ENCODE assay signal across 1 fruit fly cellular context in genomic region chr3R:10849515-10849973, dm6.
TF ChIP-seq lines count a peak whose summit lies in the region.

Gene CG42394 (plus strand): TSS chr3R:10849825.

TF ChIP-seq in whole organism, embryonic, 481 proteins besides CTCF, POLR2A, EP300 and RAD21 (continued from another document and continues in another):
- TF ChIP-seq seq (GFP tag; IDR thresholded peaks at IDR 0.05; lab: Robert Waterston, UW) (peak; percentile 93), CG5953 (GFP tag; IDR thresholded peaks at IDR 0.05; lab: Robert Waterston, UW) (peak; percentile 87), nerfin-2 (GFP tag; IDR thresholded peaks at IDR 0.05; lab: Robert Waterston, UW; ENCODE audit: partially characterized antibody) (peak; percentile 39), Antp (GFP tag; optimal IDR thresholded peaks at IDR 0.05; lab: Kevin White, UChicago) (peak; percentile 44), gfzf (GFP tag; optimal IDR thresholded peaks at IDR 0.05; lab: Kevin White, UChicago) (no peak), bigmax (GFP tag; optimal IDR thresholded peaks at IDR 0.05; lab: Kevin White, UChicago) (peak; percentile 48), BEAF-32 (GFP tag; optimal IDR thresholded peaks at IDR 0.05; lab: Kevin White, UChicago) (no peak), CG2116 (GFP tag; optimal IDR thresholded peaks at IDR 0.05; lab: Kevin White, UChicago) (peak; percentile 76), zen (tag; optimal IDR thresholded peaks at IDR 0.05; lab: Kevin White, UChicago) (peak; percentile 97), crp (GFP tag; optimal IDR thresholded peaks at IDR 0.05; lab: Kevin White, UChicago) (peak in 1 of 2 experiments; percentile 51), nerfin-1 (tag; optimal IDR thresholded peaks at IDR 0.05; lab: Kevin White, UChicago) (peak; percentile 92), cas (GFP tag; IDR thresholded peaks at IDR 0.05; lab: Robert Waterston, UW) (peak; percentile 90), usp (GFP tag; optimal IDR thresholded peaks at IDR 0.05; lab: Kevin White, UChicago) (no peak), CG1024 (GFP tag; IDR thresholded peaks at IDR 0.05; lab: Robert Waterston, UW) (peak; percentile 90), Atf-2 (GFP tag; optimal IDR thresholded peaks at IDR 0.05; lab: Kevin White, UChicago) (peak; percentile 58), Hr78 (GFP tag; optimal IDR thresholded peaks at IDR 0.05; lab: Kevin White, UChicago) (peak in 1 of 2 experiments; percentile 85), D19B (GFP tag; optimal IDR thresholded peaks at IDR 0.05; lab: Kevin White, UChicago) (peak; percentile 91), run (tag; optimal IDR thresholded peaks at IDR 0.05; lab: Kevin White, UChicago) (peak; percentile 80), Opbp (GFP tag; IDR thresholded peaks at IDR 0.05; lab: Robert Waterston, UW; ENCODE audit: partially characterized antibody) (no peak), tap (tag; optimal IDR thresholded peaks at IDR 0.05; lab: Kevin White, UChicago) (peak; percentile 90), CG11456 (GFP tag; IDR thresholded peaks at IDR 0.05; lab: Robert Waterston, UW) (peak; percentile 94), Sox102F (GFP tag; optimal IDR thresholded peaks at IDR 0.05; lab: Kevin White, UChicago) (peak; percentile 94), danr (GFP tag; IDR thresholded peaks at IDR 0.05; lab: Robert Waterston, UW) (peak; percentile 87), PHDP (tag; optimal IDR thresholded peaks at IDR 0.05; lab: Kevin White, UChicago) (peak; percentile 95), gce (GFP tag; IDR thresholded peaks at IDR 0.05; lab: Robert Waterston, UW) (peak; percentile 90), Gug (GFP tag; IDR thresholded peaks at IDR 0.05; lab: Robert Waterston, UW) (peak; percentile 84; the same call in 3 of the 4 replicates), CG17829 (tag; optimal IDR thresholded peaks at IDR 0.05; lab: Kevin White, UChicago) (peak; percentile 98), CG10543 (GFP tag; optimal IDR thresholded peaks at IDR 0.05; lab: Kevin White, UChicago) (peak; percentile 85), pita (GFP tag; optimal IDR thresholded peaks at IDR 0.05; lab: Kevin White, UChicago) (no peak), Nf-YA (GFP tag; IDR thresholded peaks at IDR 0.05; lab: Robert Waterston, UW) (peak; percentile 91), CG6654 (GFP tag; optimal IDR thresholded peaks at IDR 0.05; lab: Kevin White, UChicago) (peak; percentile 89), CG2889 (GFP tag; IDR thresholded peaks at IDR 0.05; lab: Robert Waterston, UW) (peak; percentile 88), CG10267 (tag; optimal IDR thresholded peaks at IDR 0.05; lab: Kevin White, UChicago) (peak; percentile 94), trh (GFP tag; optimal IDR thresholded peaks at IDR 0.05; lab: Kevin White, UChicago) (peak; percentile 90), CG3281 (GFP tag; optimal IDR thresholded peaks at IDR 0.05; lab: Kevin White, UChicago) (peak; percentile 98), CG30431 (GFP tag; optimal IDR thresholded peaks at IDR 0.05; lab: Kevin White, UChicago) (peak; percentile 90), Hand (GFP tag; optimal IDR thresholded peaks at IDR 0.05; lab: Kevin White, UChicago) (peak; percentile 92), CG12299 (tag; optimal IDR thresholded peaks at IDR 0.05; lab: Kevin White, UChicago) (peak; percentile 91), tin (GFP tag; optimal IDR thresholded peaks at IDR 0.05; lab: Kevin White, UChicago) (peak; percentile 95), nom (GFP tag; optimal IDR thresholded peaks at IDR 0.05; lab: Kevin White, UChicago) (peak; percentile 78), hbn (GFP tag; IDR thresholded peaks at IDR 0.05; lab: Robert Waterston, UW; ENCODE audit: partially characterized antibody) (no peak), Deaf1 (tag; optimal IDR thresholded peaks at IDR 0.05; lab: Kevin White, UChicago) (peak; percentile 86), CG33557 (GFP tag; optimal IDR thresholded peaks at IDR 0.05; lab: Kevin White, UChicago) (peak; percentile 89), CG6689 (GFP tag; IDR thresholded peaks at IDR 0.05; lab: Robert Waterston, UW) (peak; percentile 93), Abd-B (GFP tag; optimal IDR thresholded peaks at IDR 0.05; lab: Kevin White, UChicago) (peak; percentile 88), CG12659 (GFP tag; optimal IDR thresholded peaks at IDR 0.05; lab: Kevin White, UChicago) (peak; percentile 96), CG1603 (tag; optimal IDR thresholded peaks at IDR 0.05; lab: Kevin White, UChicago) (no peak), CG13424 (tag; optimal IDR thresholded peaks at IDR 0.05; lab: Kevin White, UChicago) (peak; percentile 95), bcd (GFP tag; optimal IDR thresholded peaks at IDR 0.05; lab: Kevin White, UChicago) (peak; percentile 97), scrt (GFP tag; optimal IDR thresholded peaks at IDR 0.05; lab: Kevin White, UChicago) (peak; percentile 90), CG11504 (tag; optimal IDR thresholded peaks at IDR 0.05; lab: Kevin White, UChicago) (peak; percentile 96), Oli (tag; optimal IDR thresholded peaks at IDR 0.05; lab: Kevin White, UChicago) (peak; percentile 95), CG11695 (GFP tag; IDR thresholded peaks at IDR 0.05; lab: Robert Waterston, UW) (peak; percentile 97), Drgx (GFP tag; IDR thresholded peaks at IDR 0.05; lab: Robert Waterston, UW) (peak; percentile 95), gro (GFP tag; optimal IDR thresholded peaks at IDR 0.05; lab: Kevin White, UChicago) (no peak), tll (GFP tag; optimal IDR thresholded peaks at IDR 0.05; lab: Kevin White, UChicago) (no peak), CG18599 (GFP tag; optimal IDR thresholded peaks at IDR 0.05; lab: Kevin White, UChicago) (peak; percentile 98), br (optimal IDR thresholded peaks at IDR 0.05; lab: Kevin White, UChicago) (no peak), Optix (GFP tag; IDR thresholded peaks at IDR 0.05; lab: Robert Waterston, UW) (peak; percentile 83), pnt (GFP tag; optimal IDR thresholded peaks at IDR 0.05; lab: Kevin White, UChicago) (peak; percentile 56), kni (GFP tag; optimal IDR thresholded peaks at IDR 0.05; lab: Kevin White, UChicago) (no peak), tx (GFP tag; optimal IDR thresholded peaks at IDR 0.05; lab: Kevin White, UChicago) (peak; percentile 17), CG10462 (GFP tag; optimal IDR thresholded peaks at IDR 0.05; lab: Kevin White, UChicago) (peak; percentile 89), CG12744 (GFP tag; optimal IDR thresholded peaks at IDR 0.05; lab: Kevin White, UChicago) (peak; percentile 43), Meics (GFP tag; optimal IDR thresholded peaks at IDR 0.05; lab: Kevin White, UChicago) (peak; percentile 97), ttk (GFP tag; IDR thresholded peaks at IDR 0.05; lab: Robert Waterston, UW) (peak; percentile 88), unc-4 (GFP tag; IDR thresholded peaks at IDR 0.05; lab: Robert Waterston, UW; ENCODE audit: partially characterized antibody) (0 out of 2 replicates have a peak, but pooled peaks have one; percentile 18), CG17568 (GFP tag; optimal IDR thresholded peaks at IDR 0.05; lab: Kevin White, UChicago) (no peak), Atf3 (GFP tag; optimal IDR thresholded peaks at IDR 0.05; lab: Kevin White, UChicago) (peak; percentile 44), CG12104 (GFP tag; optimal IDR thresholded peaks at IDR 0.05; lab: Kevin White, UChicago) (peak; percentile 96), CG10959 (GFP tag; IDR thresholded peaks at IDR 0.05; lab: Robert Waterston, UW) (peak; percentile 93), cato (GFP tag; optimal IDR thresholded peaks at IDR 0.05; lab: Kevin White, UChicago; ENCODE audit: borderline replicate concordance) (peak; percentile 84), HmgZ (tag; optimal IDR thresholded peaks at IDR 0.05; lab: Kevin White, UChicago) (peak; percentile 89), Myb (GFP tag; optimal IDR thresholded peaks at IDR 0.05; lab: Kevin White, UChicago) (peak; percentile 4), CG3838 (GFP tag; optimal IDR thresholded peaks at IDR 0.05; lab: Kevin White, UChicago) (peak; percentile 78), Camta (GFP tag; optimal IDR thresholded peaks at IDR 0.05; lab: Kevin White, UChicago) (peak; percentile 80), Ravus (GFP tag; IDR thresholded peaks at IDR 0.05; lab: Robert Waterston, UW) (peak; percentile 84), CG14965 (GFP tag; optimal IDR thresholded peaks at IDR 0.05; lab: Kevin White, UChicago; ENCODE audit: borderline replicate concordance) (no peak), CG9437 (GFP tag; optimal IDR thresholded peaks at IDR 0.05; lab: Kevin White, UChicago) (peak; percentile 90), toy (GFP tag; IDR thresholded peaks at IDR 0.05; lab: Robert Waterston, UW) (peak; percentile 87), Mrtf (GFP tag; IDR thresholded peaks at IDR 0.05; lab: Robert Waterston, UW) (peak; percentile 87), CG10209 (GFP tag; optimal IDR thresholded peaks at IDR 0.05; lab: Kevin White, UChicago) (peak; percentile 95), sug (tag; optimal IDR thresholded peaks at IDR 0.05; lab: Kevin White, UChicago) (no peak), TFAM (GFP tag; optimal IDR thresholded peaks at IDR 0.05; lab: Kevin White, UChicago) (peak; percentile 64), prd (optimal IDR thresholded peaks at IDR 0.05; lab: Kevin White, UChicago) (no peak), prd (GFP tag; IDR thresholded peaks at IDR 0.05; lab: Robert Waterston, UW) (peak; percentile 94), da (GFP tag; optimal IDR thresholded peaks at IDR 0.05; lab: Kevin White, UChicago) (no peak), CG14441 (GFP tag; IDR thresholded peaks at IDR 0.05; lab: Robert Waterston, UW) (peak; percentile 93), CG14050 (GFP tag; IDR thresholded peaks at IDR 0.05; lab: Robert Waterston, UW) (peak; percentile 92), z (GFP tag; IDR thresholded peaks at IDR 0.05; lab: Robert Waterston, UW) (no peak), sd (tag; optimal IDR thresholded peaks at IDR 0.05; lab: Kevin White, UChicago) (peak; percentile 72), fd64A (GFP tag; optimal IDR thresholded peaks at IDR 0.05; lab: Kevin White, UChicago) (peak; percentile 47), Mad (GFP tag; optimal IDR thresholded peaks at IDR 0.05; lab: Kevin White, UChicago) (peak; percentile 75), psq (GFP tag; optimal IDR thresholded peaks at IDR 0.05; lab: Kevin White, UChicago) (peak; percentile 72), Asciz (GFP tag; optimal IDR thresholded peaks at IDR 0.05; lab: Kevin White, UChicago) (peak; percentile 97), HHEX (GFP tag; optimal IDR thresholded peaks at IDR 0.05; lab: Kevin White, UChicago) (peak; percentile 94), Hsf (GFP tag; optimal IDR thresholded peaks at IDR 0.05; lab: Kevin White, UChicago) (peak; percentile 84), CG16779 (GFP tag; IDR thresholded peaks at IDR 0.05; lab: Robert Waterston, UW) (peak; percentile 83), Neu2 (GFP tag; optimal IDR thresholded peaks at IDR 0.05; lab: Kevin White, UChicago; ENCODE audit: borderline replicate concordance) (no peak), CG12236 (GFP tag; optimal IDR thresholded peaks at IDR 0.05; lab: Kevin White, UChicago) (peak; percentile 49), kah (GFP tag; optimal IDR thresholded peaks at IDR 0.05; lab: Kevin White, UChicago) (peak; percentile 89), CG17328 (GFP tag; IDR thresholded peaks at IDR 0.05; lab: Robert Waterston, UW) (peak; percentile 95), Lpt (GFP tag; optimal IDR thresholded peaks at IDR 0.05; lab: Kevin White, UChicago) (no peak), CG8359 (GFP tag; optimal IDR thresholded peaks at IDR 0.05; lab: Kevin White, UChicago; ENCODE audit: borderline replicate concordance) (peak; percentile 93), ap (GFP tag; IDR thresholded peaks at IDR 0.05; lab: Robert Waterston, UW) (peak; percentile 88), gsb (GFP tag; IDR thresholded peaks at IDR 0.05; lab: Robert Waterston, UW) (peak; percentile 87), YL-1 (GFP tag; optimal IDR thresholded peaks at IDR 0.05; lab: Kevin White, UChicago) (peak; percentile 80), CG10366 (GFP tag; IDR thresholded peaks at IDR 0.05; lab: Robert Waterston, UW) (peak; percentile 90), Six4 (GFP tag; optimal IDR thresholded peaks at IDR 0.05; lab: Kevin White, UChicago) (peak; percentile 95), Dref (GFP tag; IDR thresholded peaks at IDR 0.05; lab: Robert Waterston, UW) (no peak), sc (optimal IDR thresholded peaks at IDR 0.05; lab: Kevin White, UChicago) (no peak), sc (GFP tag; optimal IDR thresholded peaks at IDR 0.05; lab: Kevin White, UChicago) (peak; percentile 94), CG4854 (GFP tag; optimal IDR thresholded peaks at IDR 0.05; lab: Kevin White, UChicago) (no peak), CG1792 (GFP tag; optimal IDR thresholded peaks at IDR 0.05; lab: Kevin White, UChicago) (peak; percentile 47), CG7745 (tag; optimal IDR thresholded peaks at IDR 0.05; lab: Kevin White, UChicago) (peak; percentile 10), Ptx1 (GFP tag; IDR thresholded peaks at IDR 0.05; lab: Robert Waterston, UW) (peak; percentile 94), Bdp1 (GFP tag; optimal IDR thresholded peaks at IDR 0.05; lab: Kevin White, UChicago) (peak; percentile 64), CG4328 (GFP tag; optimal IDR thresholded peaks at IDR 0.05; lab: Kevin White, UChicago) (peak; percentile 86), lab (GFP tag; optimal IDR thresholded peaks at IDR 0.05; lab: Kevin White, UChicago) (peak; percentile 98), pzg (GFP tag; optimal IDR thresholded peaks at IDR 0.05; lab: Kevin White, UChicago) (no peak), CG7839 (tag; optimal IDR thresholded peaks at IDR 0.05; lab: Kevin White, UChicago) (peak; percentile 98), CG10431 (GFP tag; optimal IDR thresholded peaks at IDR 0.05; lab: Kevin White, UChicago) (peak; percentile 79), C15 (GFP tag; IDR thresholded peaks at IDR 0.05; lab: Robert Waterston, UW) (peak; percentile 83), ftz-f1 (GFP tag; optimal IDR thresholded peaks at IDR 0.05; lab: Kevin White, UChicago) (no peak), CG7556 (GFP tag; optimal IDR thresholded peaks at IDR 0.05; lab: Kevin White, UChicago) (peak; percentile 97), twi (tag; optimal IDR thresholded peaks at IDR 0.05; lab: Kevin White, UChicago) (peak; percentile 87), dm (GFP tag; optimal IDR thresholded peaks at IDR 0.05; lab: Kevin White, UChicago) (peak; percentile 16), CG17186 (GFP tag; optimal IDR thresholded peaks at IDR 0.05; lab: Kevin White, UChicago) (peak; percentile 31), tna (GFP tag; IDR thresholded peaks at IDR 0.05; lab: Robert Waterston, UW; ENCODE audit: partially characterized antibody) (no peak), CG9932 (GFP tag; IDR thresholded peaks at IDR 0.05; lab: Robert Waterston, UW) (peak; percentile 88), salm (tag; optimal IDR thresholded peaks at IDR 0.05; lab: Kevin White, UChicago) (peak; percentile 83), NFAT (GFP tag; IDR thresholded peaks at IDR 0.05; lab: Robert Waterston, UW) (peak; percentile 89)
